Worm (Caenorhabditis elegans): ENCODE results near the gene lsm-7.
A peak's percentile ranks its signal among the peaks of the same experiment; 100 is the strongest.

The lsm-7 gene

ce11 chrIV:10933062-10933552 is at the start of gene lsm-7, which contains the start of gene dnc-1:
TSS of gene lsm-7 (plus strand) at chrIV:10933502.
TSS of gene dnc-1 (minus strand) at chrIV:10933203.
- TF ChIP-seq ctbp-1 (GFP tag; IDR thresholded peaks at IDR 0.05) (peak; percentile 65; the same call in 1 of the 2 replicates), skn-1 (tag; optimal IDR thresholded peaks at IDR 0.05) (no peak), nhr-10 (tag; optimal IDR thresholded peaks at IDR 0.05) (no peak), F44E2.7 (GFP tag; IDR thresholded peaks at IDR 0.05) (no peak), T26A8.4 (GFP tag; IDR thresholded peaks at IDR 0.05) (peak; percentile 39), sdz-12 (GFP tag; optimal IDR thresholded peaks at IDR 0.05) (no peak), ceh-82 (tag; optimal IDR thresholded peaks at IDR 0.05) (no peak), mdl-1 (tag; optimal IDR thresholded peaks at IDR 0.05) (peak in 1 of 2 experiments; percentile 48), Y75B8A.6 (GFP tag; IDR thresholded peaks at IDR 0.05) (no peak), tra-1 (GFP tag; IDR thresholded peaks at IDR 0.05) (no peak), unc-39 (tag; optimal IDR thresholded peaks at IDR 0.05) (no peak), ZK337.2 (GFP tag; IDR thresholded peaks at IDR 0.05) (no peak), lir-3 (tag; optimal IDR thresholded peaks at IDR 0.05) (no peak), nhr-102 (tag; optimal IDR thresholded peaks at IDR 0.05) (no peak), ceh-44 (GFP tag; IDR thresholded peaks at IDR 0.05) (peak; percentile 79), arid-1 (GFP tag; conservative IDR thresholded peaks at IDR 0.05) (no peak; the same call in 1 of the 2 replicates), ceh-32 (tag; optimal IDR thresholded peaks at IDR 0.05; ENCODE audit: poor library complexity) (no peak), ceh-62 (tag; optimal IDR thresholded peaks at IDR 0.05) (no peak), ZK546.5 (tag; optimal IDR thresholded peaks at IDR 0.05) (no peak), zfp-2 (tag; optimal IDR thresholded peaks at IDR 0.05) (no peak), lin-38 (GFP tag; IDR thresholded peaks at IDR 0.05) (peak; percentile 74), hmg-1.1 (GFP tag; IDR thresholded peaks at IDR 0.05) (peak; percentile 72), dpl-1 (GFP tag; optimal IDR thresholded peaks at IDR 0.05) (peak; percentile 76), egl-27 (tag; optimal IDR thresholded peaks at IDR 0.05) (no peak), set-16 (GFP tag; IDR thresholded peaks at IDR 0.05) (no peak), ztf-11 (tag; optimal IDR thresholded peaks at IDR 0.05) (no peak), daf-16 (GFP tag; optimal IDR thresholded peaks at IDR 0.05) (no peak), daf-16 (tag; optimal IDR thresholded peaks at IDR 0.05) (peak; percentile 82), tag-97 (GFP tag; IDR thresholded peaks at IDR 0.05) (no peak), mep-1 (tag; optimal IDR thresholded peaks at IDR 0.05) (peak; percentile 88), madf-9 (GFP tag; conservative IDR thresholded peaks at IDR 0.05) (peak; percentile 61), fos-1 (tag; optimal IDR thresholded peaks at IDR 0.05) (no peak), lin-15B (tag; optimal IDR thresholded peaks at IDR 0.05) (no peak), dmd-9 (GFP tag; IDR thresholded peaks at IDR 0.05) (no peak), mdt-29 (GFP tag; IDR thresholded peaks at IDR 0.05) (peak; percentile 25; the same call in 1 of the 2 replicates), lim-7 (GFP tag; IDR thresholded peaks at IDR 0.05) (no peak), fkh-10 (GFP tag; optimal IDR thresholded peaks at IDR 0.05) (peak; percentile 63), dve-1 (tag; optimal IDR thresholded peaks at IDR 0.05; ENCODE audit: insufficient read depth) (peak; percentile 79), egl-43 (GFP tag; IDR thresholded peaks at IDR 0.05) (0 out of 2 replicates have a peak, but pooled peaks have one; percentile 35), mes-2 (tag; optimal IDR thresholded peaks at IDR 0.05; ENCODE audit: poor library complexity, severe bottlenecking) (peak; percentile 80), Y48G9A.11 (GFP tag; IDR thresholded peaks at IDR 0.05) (no peak), hlh-11 (tag; optimal IDR thresholded peaks at IDR 0.05) (peak; percentile 79), rbr-2 (tag; optimal IDR thresholded peaks at IDR 0.05) (no peak), F26F4.8 (GFP tag; conservative IDR thresholded peaks at IDR 0.05) (no peak), R02D3.7 (tag; optimal IDR thresholded peaks at IDR 0.05) (no peak), nhr-76 (tag; optimal IDR thresholded peaks at IDR 0.05) (no peak), daf-8 (GFP tag; IDR thresholded peaks at IDR 0.05) (no peak), mxl-2 (GFP tag; conservative IDR thresholded peaks at IDR 0.05) (no peak), dmd-8 (GFP tag; IDR thresholded peaks at IDR 0.05) (peak; percentile 16; the same call in 1 of the 2 replicates), ces-1 (GFP tag; optimal IDR thresholded peaks at IDR 0.05) (no peak), zag-1 (tag; optimal IDR thresholded peaks at IDR 0.05) (no peak), nhr-42 (GFP tag; IDR thresholded peaks at IDR 0.05) (no peak)

Measured in whole organism, L4 larva.